Fruit fly (Drosophila melanogaster): Measurements from ENCODE around the gene Fkbp59.

dm6 chr2L:9919949-9920348, 32.1 kb downstream of the Fkbp59 start, which contains the start of gene CG4594:
- TF ChIP-seq D1 (tag; optimal IDR thresholded peaks at IDR 0.05): no peak
- TF ChIP-seq CG17806 (tag; optimal IDR thresholded peaks at IDR 0.05): no peak
- no peak for TF ChIP-seq Ets98B (GFP tag; IDR thresholded peaks at IDR 0.05)
- no peak for TF ChIP-seq CG8301 (tag; optimal IDR thresholded peaks at IDR 0.05)
- no peak for TF ChIP-seq CG4496 (GFP tag; IDR thresholded peaks at IDR 0.05)
- no peak for TF ChIP-seq Pif1A (GFP tag; optimal IDR thresholded peaks at IDR 0.05)
- no peak for TF ChIP-seq CG12605 (GFP tag; IDR thresholded peaks at IDR 0.05)
- no peak for TF ChIP-seq rn (GFP tag; IDR thresholded peaks at IDR 0.05)
- no peak for TF ChIP-seq CG15710 (tag; optimal IDR thresholded peaks at IDR 0.05)
- no peak for TF ChIP-seq CG14655 (GFP tag; optimal IDR thresholded peaks at IDR 0.05)

All from whole organism, pupa.